Fruit fly (Drosophila melanogaster) whole organism, adult: ENCODE measurements around the gene Diap1.

ENCODE experiments used
- CG11617 ChIP-seq: fragments of 200-800 bp; sonication (Bioruptor generic); optimal IDR thresholded peaks from 2 replicates; lab custom pipeline; 2017; ENCODE audit warnings: mild to moderate bottlenecking, missing biosample characterization, missing genetic modification reagents, missing genetic modification characterization
- CG12768 ChIP-seq: fragments of 200-800 bp; sonication (Bioruptor generic); optimal IDR thresholded peaks from 2 replicates; lab custom pipeline; 2017; ENCODE audit warnings: missing biosample characterization, missing genetic modification characterization, mild to moderate bottlenecking, moderate library complexity, missing genetic modification reagents
- CG14711 ChIP-seq: fragments of 200-800 bp; sonication (Bioruptor generic); optimal IDR thresholded peaks from 2 replicates; lab custom pipeline; 2018; ENCODE audit warnings: missing biosample characterization, mild to moderate bottlenecking, missing genetic modification characterization, moderate library complexity
- CG1620 ChIP-seq: fragments of 200-800 bp; sonication (Bioruptor generic); optimal IDR thresholded peaks from 2 replicates; lab custom pipeline; 2016; ENCODE audit warnings: missing biosample characterization, missing genetic modification characterization
- CG33017 ChIP-seq: fragments of 200-800 bp; sonication (Bioruptor generic); optimal IDR thresholded peaks from 2 replicates; lab custom pipeline; 2018; ENCODE audit warnings: missing biosample characterization, mild to moderate bottlenecking, missing genetic modification characterization, moderate library complexity
- CG5204 ChIP-seq: fragments of 200-800 bp; sonication (Bioruptor generic); optimal IDR thresholded peaks from 2 replicates; lab custom pipeline; 2016; ENCODE audit warnings: missing biosample characterization, missing genetic modification characterization
- CG7045 ChIP-seq: fragments of 200-800 bp; sonication (Bioruptor generic); optimal IDR thresholded peaks from 2 replicates; lab custom pipeline; 2017; ENCODE audit warnings: missing biosample characterization, mild to moderate bottlenecking, missing genetic modification characterization
- CG7101 ChIP-seq: fragments of 200-800 bp; sonication (Bioruptor generic); optimal IDR thresholded peaks from 2 replicates; lab custom pipeline; 2018; ENCODE audit warnings: missing biosample characterization, mild to moderate bottlenecking, missing genetic modification characterization, moderate library complexity
- Clk ChIP-seq: fragments of 200-800 bp; sonication (Bioruptor generic); optimal IDR thresholded peaks from 2 replicates; lab custom pipeline; 2017; ENCODE audit warnings: missing biosample characterization, missing genetic modification characterization
- Crg-1 ChIP-seq: fragments of 200-800 bp; sonication (Bioruptor generic); optimal IDR thresholded peaks from 2 replicates; lab custom pipeline; 2016; ENCODE audit warnings: missing biosample characterization, missing genetic modification characterization
- Hr96 ChIP-seq: fragments of 200-800 bp; sonication (Bioruptor generic); optimal IDR thresholded peaks from 2 replicates; lab custom pipeline; 2016; ENCODE audit warnings: missing biosample characterization, missing genetic modification characterization
- Mnt ChIP-seq: fragments of 200-800 bp; sonication (Bioruptor generic); optimal IDR thresholded peaks from 2 replicates; lab custom pipeline; 2016; ENCODE audit warnings: missing biosample characterization, mild to moderate bottlenecking, missing genetic modification characterization
- bab1 ChIP-seq: fragments of 200-800 bp; sonication (Bioruptor generic); optimal IDR thresholded peaks from 3 replicates; lab custom pipeline; 2019; ENCODE audit warnings: missing biosample characterization, mild to moderate bottlenecking, missing genetic modification characterization, moderate library complexity
- cic ChIP-seq: fragments of 200-800 bp; sonication (Bioruptor generic); optimal IDR thresholded peaks from 2 replicates; lab custom pipeline; 2017; ENCODE audit warnings: missing biosample characterization, mild to moderate bottlenecking, missing genetic modification characterization, moderate library complexity
- cnc ChIP-seq, 2 experiments: fragments of >200 bp; optimal IDR thresholded peaks; 2 replicates each; lab custom pipeline; 2017
- kay ChIP-seq: fragments of 200-800 bp; sonication (Bioruptor generic); peaks from one replicate; lab custom pipeline; 2016; ENCODE audit warnings: missing biosample characterization, missing genetic modification characterization, borderline replicate concordance
- ovo ChIP-seq: fragments of 200-800 bp; sonication (Bioruptor generic); optimal IDR thresholded peaks from 2 replicates; lab custom pipeline; 2016; ENCODE audit warnings: missing biosample characterization, missing genetic modification characterization
- pad ChIP-seq: fragments of 200-800 bp; sonication (Bioruptor generic); optimal IDR thresholded peaks from 3 replicates; lab custom pipeline; 2017; ENCODE audit warnings: missing biosample characterization, missing genetic modification characterization, mild to moderate bottlenecking, moderate library complexity, missing genetic modification reagents
- tj ChIP-seq: fragments of 200-800 bp; sonication (Bioruptor generic); optimal IDR thresholded peaks from 3 replicates; lab custom pipeline; 2017; ENCODE audit warnings: missing biosample characterization, mild to moderate bottlenecking, missing genetic modification characterization, moderate library complexity
- toe ChIP-seq: fragments of 200-800 bp; sonication (Bioruptor generic); optimal IDR thresholded peaks from 2 replicates; lab custom pipeline; 2016; ENCODE audit warnings: missing biosample characterization, missing genetic modification characterization

Gene Diap1

dm6 chr3L:16039063-16039462 is 11.8 kb downstream of the Diap1 start:
- TF ChIP-seq ovo (GFP tag; lab: Kevin White, UChicago), result no peak

dm6 chr3L:16037690-16038332 is 13.0 kb downstream of the Diap1 start:
- peak; percentile 71 for TF ChIP-seq CG12768
- TF ChIP-seq CG5204 (GFP tag; lab: Kevin White, UChicago), result no peak
- no peak for TF ChIP-seq CG1620
- peak; percentile 8 for TF ChIP-seq cic (GFP tag; lab: Kevin White, UChicago)
- peak; percentile 16 for TF ChIP-seq CG7101 (tag; lab: Kevin White, UChicago)
- TF ChIP-seq CG33017 (tag; lab: Kevin White, UChicago), result peak; percentile 15
- peak; percentile 57 for TF ChIP-seq tj
- peak; percentile 23 for TF ChIP-seq ovo (GFP tag; lab: Kevin White, UChicago)
- no peak for TF ChIP-seq cnc (optimal IDR thresholded peaks at IDR 0.05; lab: Kevin White, UChicago)
- peak; percentile 52 for TF ChIP-seq Mnt
- TF ChIP-seq kay (GFP tag; lab: Kevin White, UChicago), result peak; percentile 84
- no peak for TF ChIP-seq toe (GFP tag; lab: Kevin White, UChicago)

dm6 chr3L:16037048-16037477 is 13.8 kb downstream of the Diap1 start:
- TF ChIP-seq CG5204 (GFP tag; lab: Kevin White, UChicago) (peak; percentile 46), cnc (optimal IDR thresholded peaks at IDR 0.05; lab: Kevin White, UChicago) (no peak), CG7101 (tag; lab: Kevin White, UChicago) (peak; percentile 58), CG11617 (GFP tag; lab: Kevin White, UChicago) (no peak), Hr96 (GFP tag; lab: Kevin White, UChicago) (peak; percentile 31), ovo (GFP tag; lab: Kevin White, UChicago) (peak; percentile 27), CG7045 (GFP tag; lab: Kevin White, UChicago) (peak; percentile 51), CG1620 (peak; percentile 31), CG14711 (tag; lab: Kevin White, UChicago) (peak; percentile 52), CG12768 (no peak), toe (GFP tag; lab: Kevin White, UChicago) (peak; percentile 16), Clk (GFP tag; lab: Kevin White, UChicago) (peak; percentile 4), cic (GFP tag; lab: Kevin White, UChicago) (no peak), bab1 (GFP tag; lab: Kevin White, UChicago) (peak; percentile 83), Crg-1 (GFP tag; lab: Kevin White, UChicago) (peak; percentile 41), kay (GFP tag; lab: Kevin White, UChicago) (peak; percentile 98), Mnt (no peak)

dm6 chr3L:16035185-16035584 is 15.6 kb downstream of the Diap1 start, which contains the start of gene CG5895:
Gene CG5895 (plus strand): TSS chr3L:16035485.
- no peak for TF ChIP-seq pad
- no peak for TF ChIP-seq tj
- TF ChIP-seq cnc (optimal IDR thresholded peaks at IDR 0.05; lab: Kevin White, UChicago), result no peak
- TF ChIP-seq CG1620, result no peak
- no peak for TF ChIP-seq CG12768
- TF ChIP-seq toe (GFP tag; lab: Kevin White, UChicago), result no peak
- no peak for TF ChIP-seq bab1 (GFP tag; lab: Kevin White, UChicago)
- TF ChIP-seq CG11617 (GFP tag; lab: Kevin White, UChicago), result no peak
- TF ChIP-seq CG7101 (tag; lab: Kevin White, UChicago), result no peak
- TF ChIP-seq CG5204 (GFP tag; lab: Kevin White, UChicago), result no peak

- no peak for TF ChIP-seq CG7101 (tag; lab: Kevin White, UChicago)
- TF ChIP-seq ovo (GFP tag; lab: Kevin White, UChicago), result no peak
- no peak for TF ChIP-seq CG12768
- TF ChIP-seq kay (GFP tag; lab: Kevin White, UChicago), result no peak
- TF ChIP-seq CG14711 (tag; lab: Kevin White, UChicago), result no peak
- TF ChIP-seq toe (GFP tag; lab: Kevin White, UChicago), result no peak
- no peak for TF ChIP-seq cic (GFP tag; lab: Kevin White, UChicago)
- no peak for TF ChIP-seq pad
- TF ChIP-seq Hr96 (GFP tag; lab: Kevin White, UChicago), result no peak
- no peak for TF ChIP-seq tj
These were observed 16.6 kb downstream of the Diap1 start, which contains the start of gene CG42538 for dm6 chr3L:16034224-16034623. Gene CG42538 (plus strand): TSS chr3L:16034524.

- TF ChIP-seq CG12768, result no peak
- TF ChIP-seq CG7045 (GFP tag; lab: Kevin White, UChicago), result no peak
These were observed 17.6 kb downstream of the Diap1 start, which contains the start of the genes CG42717 and CG42716 for dm6 chr3L:16033090-16033828. Gene CG42717 (minus strand): TSS chr3L:16033190. Gene CG42716 (plus strand): TSS chr3L:16033778.

dm6 chr3L:16028924-16029323 is 21.9 kb downstream of the Diap1 start:
- no peak for TF ChIP-seq CG7101 (tag; lab: Kevin White, UChicago)
- no peak for TF ChIP-seq Crg-1 (GFP tag; lab: Kevin White, UChicago)
- no peak for TF ChIP-seq CG1620
- TF ChIP-seq bab1 (GFP tag; lab: Kevin White, UChicago), result no peak
- TF ChIP-seq pad, result no peak
- TF ChIP-seq ovo (GFP tag; lab: Kevin White, UChicago), result no peak
- TF ChIP-seq cnc (optimal IDR thresholded peaks at IDR 0.05; lab: Kevin White, UChicago), result no peak
- no peak for TF ChIP-seq CG5204 (GFP tag; lab: Kevin White, UChicago)
- TF ChIP-seq tj, result no peak
- no peak for TF ChIP-seq Clk (GFP tag; lab: Kevin White, UChicago)
- no peak for TF ChIP-seq CG33017 (tag; lab: Kevin White, UChicago)
- no peak for TF ChIP-seq Hr96 (GFP tag; lab: Kevin White, UChicago)
- no peak for TF ChIP-seq kay (GFP tag; lab: Kevin White, UChicago)
- TF ChIP-seq CG12768, result no peak
